Fruit fly (Drosophila melanogaster) whole organism, adult: ENCODE measurements around the gene CG43156.

Source experiments
- CG14711 ChIP-seq: fragments of 200-800 bp; sonication (Bioruptor generic); optimal IDR thresholded peaks from 2 replicates; lab custom pipeline; 2018; ENCODE audit warnings: missing biosample characterization, mild to moderate bottlenecking, missing genetic modification characterization, moderate library complexity
- CG1620 ChIP-seq: fragments of 200-800 bp; sonication (Bioruptor generic); optimal IDR thresholded peaks from 2 replicates; lab custom pipeline; 2016; ENCODE audit warnings: missing biosample characterization, missing genetic modification characterization
- CG33017 ChIP-seq: fragments of 200-800 bp; sonication (Bioruptor generic); optimal IDR thresholded peaks from 2 replicates; lab custom pipeline; 2018; ENCODE audit warnings: missing biosample characterization, mild to moderate bottlenecking, missing genetic modification characterization, moderate library complexity
- CG5204 ChIP-seq: fragments of 200-800 bp; sonication (Bioruptor generic); optimal IDR thresholded peaks from 2 replicates; lab custom pipeline; 2016; ENCODE audit warnings: missing biosample characterization, missing genetic modification characterization
- CG7101 ChIP-seq: fragments of 200-800 bp; sonication (Bioruptor generic); optimal IDR thresholded peaks from 2 replicates; lab custom pipeline; 2018; ENCODE audit warnings: missing biosample characterization, mild to moderate bottlenecking, missing genetic modification characterization, moderate library complexity
- Mnt ChIP-seq: fragments of 200-800 bp; sonication (Bioruptor generic); optimal IDR thresholded peaks from 2 replicates; lab custom pipeline; 2016; ENCODE audit warnings: missing biosample characterization, mild to moderate bottlenecking, missing genetic modification characterization
- cic ChIP-seq: fragments of 200-800 bp; sonication (Bioruptor generic); optimal IDR thresholded peaks from 2 replicates; lab custom pipeline; 2017; ENCODE audit warnings: missing biosample characterization, mild to moderate bottlenecking, missing genetic modification characterization, moderate library complexity
- kay ChIP-seq: fragments of 200-800 bp; sonication (Bioruptor generic); peaks from one replicate; lab custom pipeline; 2016; ENCODE audit warnings: missing biosample characterization, missing genetic modification characterization, borderline replicate concordance
- pad ChIP-seq: fragments of 200-800 bp; sonication (Bioruptor generic); optimal IDR thresholded peaks from 3 replicates; lab custom pipeline; 2017; ENCODE audit warnings: missing biosample characterization, missing genetic modification characterization, mild to moderate bottlenecking, moderate library complexity, missing genetic modification reagents
- tj ChIP-seq: fragments of 200-800 bp; sonication (Bioruptor generic); optimal IDR thresholded peaks from 3 replicates; lab custom pipeline; 2017; ENCODE audit warnings: missing biosample characterization, mild to moderate bottlenecking, missing genetic modification characterization, moderate library complexity
- toe ChIP-seq: fragments of 200-800 bp; sonication (Bioruptor generic); optimal IDR thresholded peaks from 2 replicates; lab custom pipeline; 2016; ENCODE audit warnings: missing biosample characterization, missing genetic modification characterization

DNA sequence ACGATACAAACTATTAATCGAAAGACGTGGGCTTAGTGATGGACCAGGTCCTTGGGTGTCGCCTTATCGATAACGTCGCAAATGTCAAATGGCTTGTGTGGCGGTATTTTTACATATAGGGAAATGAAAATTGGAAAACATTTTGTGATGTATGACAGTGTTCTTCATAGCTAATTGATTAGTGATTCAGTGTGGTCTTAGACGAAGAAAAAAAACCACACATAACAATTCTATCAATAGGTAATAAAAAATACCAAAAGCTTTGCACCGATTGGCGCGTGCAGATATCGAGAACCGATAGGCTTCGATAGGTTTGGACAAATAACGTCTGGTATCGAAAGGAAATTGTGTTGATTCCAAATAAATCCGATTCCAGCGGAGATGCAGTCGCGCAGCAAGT is 37.8 kb downstream of the CG43156 start, which contains the start of the genes Nrd1 and CG1847:
- TF ChIP-seq CG14711 (tag; lab: Kevin White, UChicago) (no peak), Mnt (GFP tag; lab: Kevin White, UChicago) (no peak), CG5204 (no peak), CG33017 (no peak), pad (no peak), kay (GFP tag; lab: Kevin White, UChicago) (no peak), toe (GFP tag; lab: Kevin White, UChicago) (no peak), tj (GFP tag; lab: Kevin White, UChicago) (no peak), CG7101 (tag; lab: Kevin White, UChicago) (no peak), cic (GFP tag; lab: Kevin White, UChicago) (no peak), CG1620 (GFP tag; lab: Kevin White, UChicago) (no peak)
